Worm (Caenorhabditis elegans): ENCODE results near the gene ckk-1.

ckk-1 gene

ce11 chrIII:5693736-5694135 lies 58.5 kb downstream of the ckk-1 start, which contains the start of gene B0336.13:
Gene B0336.13, plus strand, starts transcription at chrIII:5694036.
- TF ChIP-seq F13H6.1 (tag; optimal IDR thresholded peaks at IDR 0.05) (no peak), ztf-1 (GFP tag; conservative IDR thresholded peaks at IDR 0.05) (no peak), crh-2 (tag; optimal IDR thresholded peaks at IDR 0.05) (no peak), sma-9 (GFP tag; optimal IDR thresholded peaks at IDR 0.05) (no peak), sma-9 (tag; optimal IDR thresholded peaks at IDR 0.05) (no peak), skn-1 (tag; optimal IDR thresholded peaks at IDR 0.05) (no peak), peb-1 (tag; optimal IDR thresholded peaks at IDR 0.05) (no peak), lin-13 (GFP tag; optimal IDR thresholded peaks at IDR 0.05) (no peak), nhr-129 (tag; optimal IDR thresholded peaks at IDR 0.05) (no peak), lin-39 (tag; optimal IDR thresholded peaks at IDR 0.05) (no peak), gmeb-1 (tag; optimal IDR thresholded peaks at IDR 0.05) (no peak), alr-1 (tag; optimal IDR thresholded peaks at IDR 0.05) (no peak), R02D3.7 (tag; optimal IDR thresholded peaks at IDR 0.05) (no peak), nhr-12 (tag; optimal IDR thresholded peaks at IDR 0.05) (no peak), nhr-25 (tag; optimal IDR thresholded peaks at IDR 0.05) (no peak), nhr-237 (tag; optimal IDR thresholded peaks at IDR 0.05) (no peak), unc-55 (GFP tag; optimal IDR thresholded peaks at IDR 0.05) (no peak), sem-4 (tag; optimal IDR thresholded peaks at IDR 0.05) (no peak), fos-1 (tag; optimal IDR thresholded peaks at IDR 0.05) (no peak), dmd-4 (tag; optimal IDR thresholded peaks at IDR 0.05) (no peak), ama-1 (optimal IDR thresholded peaks at IDR 0.05) (no peak)

ce11 chrIII:5697266-5697665 lies 62.0 kb downstream of the ckk-1 start, which contains the start of gene B0336.7:
Gene B0336.7, minus strand, starts transcription at chrIII:5697366.
- TF ChIP-seq unc-55 (GFP tag; optimal IDR thresholded peaks at IDR 0.05): no peak
- TF ChIP-seq C34F6.9 (tag; optimal IDR thresholded peaks at IDR 0.05): no peak
- no peak for TF ChIP-seq nhr-12 (tag; optimal IDR thresholded peaks at IDR 0.05)
- TF ChIP-seq nhr-21 (tag; optimal IDR thresholded peaks at IDR 0.05): no peak
- no peak for TF ChIP-seq nhr-77 (tag; optimal IDR thresholded peaks at IDR 0.05)
- no peak for TF ChIP-seq alr-1 (tag; optimal IDR thresholded peaks at IDR 0.05)
- no peak for TF ChIP-seq Y55F3AM.14 (GFP tag; optimal IDR thresholded peaks at IDR 0.05)
- TF ChIP-seq crh-2 (tag; optimal IDR thresholded peaks at IDR 0.05): no peak
- no peak for TF ChIP-seq lsy-2 (tag; optimal IDR thresholded peaks at IDR 0.05)
- no peak for TF ChIP-seq nhr-23 (tag; optimal IDR thresholded peaks at IDR 0.05)
- TF ChIP-seq mdl-1 (tag; optimal IDR thresholded peaks at IDR 0.05): no peak
- no peak for TF ChIP-seq lin-39 (tag; optimal IDR thresholded peaks at IDR 0.05)
- no peak for TF ChIP-seq skn-1 (tag; optimal IDR thresholded peaks at IDR 0.05)
- no peak for TF ChIP-seq ceh-16 (tag; optimal IDR thresholded peaks at IDR 0.05)
- no peak for TF ChIP-seq mab-5 (tag; optimal IDR thresholded peaks at IDR 0.05)

ce11 chrIII:5697963-5698730 lies 62.9 kb downstream of the ckk-1 start, which contains the start of the genes lgg-3 and rgs-5:
Gene lgg-3, minus strand, starts transcription at chrIII:5698013.
Gene rgs-5, plus strand, starts transcription at chrIII:5698555.
- TF ChIP-seq nhr-129 (tag; optimal IDR thresholded peaks at IDR 0.05): peak; percentile 52
- peak; percentile 34 for TF ChIP-seq snpc-4 (tag; optimal IDR thresholded peaks at IDR 0.05)
- peak; percentile 50 for TF ChIP-seq lin-13 (GFP tag; optimal IDR thresholded peaks at IDR 0.05)
- peak; percentile 53 for TF ChIP-seq crh-2 (tag; optimal IDR thresholded peaks at IDR 0.05)
- TF ChIP-seq lsy-2 (tag; optimal IDR thresholded peaks at IDR 0.05): peak; percentile 1 to 65
- no peak for TF ChIP-seq mdl-1 (tag; optimal IDR thresholded peaks at IDR 0.05)
- no peak for TF ChIP-seq unc-62 (GFP tag; optimal IDR thresholded peaks at IDR 0.05)
- TF ChIP-seq dmd-4 (tag; optimal IDR thresholded peaks at IDR 0.05): no peak
- peak; percentile 24 for TF ChIP-seq fos-1 (tag; optimal IDR thresholded peaks at IDR 0.05)
- peak; percentile 56 for TF ChIP-seq C34F6.9 (tag; optimal IDR thresholded peaks at IDR 0.05)
- no peak for TF ChIP-seq sma-3 (GFP tag; optimal IDR thresholded peaks at IDR 0.05)
- peak; percentile 61 for TF ChIP-seq unc-55 (GFP tag; optimal IDR thresholded peaks at IDR 0.05)

ce11 chrIII:5701491-5701890 lies 66.2 kb downstream of the ckk-1 start:
- TF ChIP-seq alr-1 (tag; optimal IDR thresholded peaks at IDR 0.05): no peak
- TF ChIP-seq zag-1 (tag; optimal IDR thresholded peaks at IDR 0.05): no peak
- no peak for TF ChIP-seq nhr-23 (tag; optimal IDR thresholded peaks at IDR 0.05)
- TF ChIP-seq ama-1 (optimal IDR thresholded peaks at IDR 0.05): no peak
- no peak for TF ChIP-seq crh-2 (tag; optimal IDR thresholded peaks at IDR 0.05)
- no peak for TF ChIP-seq unc-62 (GFP tag; optimal IDR thresholded peaks at IDR 0.05)

Data from whole organism, L2 larva.